Worm (Caenorhabditis elegans) whole organism, late embryonic: ENCODE measurements around the gene K03H1.12.

Experiments used
- F13H6.1 ChIP-seq: sonication (generic microtip); optimal IDR thresholded peaks from 2 replicates; lab custom pipeline; 2016; ENCODE audit warnings: missing genetic modification characterization, missing compliant biosample characterization
- K09A11.1 ChIP-seq: sonication (generic microtip); optimal IDR thresholded peaks from 2 replicates; lab custom pipeline; 2017; ENCODE audit warnings: antibody characterized with exemption, mild to moderate bottlenecking, missing genetic modification characterization, missing compliant biosample characterization; ENCODE audit not compliant: insufficient read depth
- ceh-18 ChIP-seq: sonication (generic microtip); optimal IDR thresholded peaks from 2 replicates; lab custom pipeline; 2016; ENCODE audit warnings: missing genetic modification characterization, missing compliant biosample characterization
- ceh-19 ChIP-seq: fragments of 200-800 bp; sonication (Bioruptor generic); optimal IDR thresholded peaks from 2 replicates; lab custom pipeline; 2018; ENCODE audit warnings: mild to moderate bottlenecking, missing genetic modification characterization, missing compliant biosample characterization
- ceh-2 ChIP-seq: sonication (generic microtip); optimal IDR thresholded peaks from 2 replicates; lab custom pipeline; 2016; ENCODE audit warnings: missing genotype, missing genetic modification characterization, missing compliant biosample characterization
- ceh-24 ChIP-seq: sonication (generic microtip); optimal IDR thresholded peaks from 2 replicates; lab custom pipeline; 2016; ENCODE audit warnings: mild to moderate bottlenecking, missing genetic modification characterization, missing compliant biosample characterization
- ceh-30 ChIP-seq: fragments of 150-350 bp; optimal IDR thresholded peaks from 2 replicates; lab custom pipeline; 2014; ENCODE audit warnings: missing biosample characterization, missing genetic modification characterization
- ceh-6 ChIP-seq: fragments of 200-800 bp; sonication (Bioruptor generic); optimal IDR thresholded peaks from 2 replicates; lab custom pipeline; 2018; ENCODE audit warnings: mild to moderate bottlenecking, missing genetic modification characterization, missing compliant biosample characterization
- ceh-9 ChIP-seq: sonication (generic microtip); optimal IDR thresholded peaks from 2 replicates; lab custom pipeline; 2016; ENCODE audit warnings: mild to moderate bottlenecking, missing genetic modification characterization, inconsistent platforms, missing compliant biosample characterization
- dmd-4 ChIP-seq: sonication (generic microtip); optimal IDR thresholded peaks from 2 replicates; lab custom pipeline; 2016; ENCODE audit warnings: borderline replicate concordance, missing genetic modification characterization, missing compliant biosample characterization
- elt-2 ChIP-seq: sonication (generic microtip); optimal IDR thresholded peaks from 2 replicates; lab custom pipeline; 2016; ENCODE audit warnings: missing genetic modification reagents, missing genetic modification characterization, missing compliant biosample characterization
- elt-4 ChIP-seq: sonication (generic microtip); optimal IDR thresholded peaks from 2 replicates; lab custom pipeline; 2016; ENCODE audit warnings: missing genetic modification characterization, missing compliant biosample characterization
- ets-4 ChIP-seq: sonication (generic microtip); optimal IDR thresholded peaks from 2 replicates; lab custom pipeline; 2016; ENCODE audit warnings: missing genetic modification characterization, missing compliant biosample characterization
- eyg-1 ChIP-seq: sonication (generic microtip); optimal IDR thresholded peaks from 2 replicates; lab custom pipeline; 2016; ENCODE audit warnings: missing genotype, missing genetic modification characterization, missing compliant biosample characterization
- gmeb-2 ChIP-seq: sonication (generic microtip); optimal IDR thresholded peaks from 2 replicates; lab custom pipeline; 2016; ENCODE audit warnings: missing genetic modification characterization, inconsistent platforms, missing compliant biosample characterization
- hlh-15 ChIP-seq: sonication (generic microtip); optimal IDR thresholded peaks from 2 replicates; lab custom pipeline; 2016; ENCODE audit warnings: missing genetic modification characterization, missing compliant biosample characterization
- hlh-6 ChIP-seq: sonication (generic microtip); optimal IDR thresholded peaks from 2 replicates; lab custom pipeline; 2016; ENCODE audit warnings: missing genotype, missing genetic modification characterization, missing compliant biosample characterization
- hlh-8 ChIP-seq: sonication (generic microtip); optimal IDR thresholded peaks from 2 replicates; lab custom pipeline; 2016; ENCODE audit warnings: missing genotype, missing genetic modification characterization, missing compliant biosample characterization
- mec-3 ChIP-seq: sonication (generic microtip); optimal IDR thresholded peaks from 2 replicates; lab custom pipeline; 2016; ENCODE audit warnings: borderline replicate concordance, missing genetic modification characterization, missing compliant biosample characterization
- nhr-232 ChIP-seq: sonication (generic microtip); optimal IDR thresholded peaks from 2 replicates; lab custom pipeline; 2016; ENCODE audit warnings: missing genetic modification characterization, missing compliant biosample characterization
- pag-3 ChIP-seq: sonication (generic microtip); optimal IDR thresholded peaks from 2 replicates; lab custom pipeline; 2016; ENCODE audit warnings: missing compliant biosample characterization, missing genetic modification characterization, borderline replicate concordance
- pat-9 ChIP-seq: fragments of 200-800 bp; sonication (Bioruptor generic); optimal IDR thresholded peaks from 2 replicates; lab custom pipeline; 2018; ENCODE audit warnings: mild to moderate bottlenecking, missing genetic modification characterization, moderate library complexity, missing compliant biosample characterization
- pha-4 ChIP-seq: fragments of 150-350 bp; optimal IDR thresholded peaks from 2 replicates; lab custom pipeline; 2018; ENCODE audit warnings: missing biosample characterization, missing genetic modification reagents, missing genetic modification characterization
- pqm-1 ChIP-seq: sonication (generic microtip); optimal IDR thresholded peaks from 2 replicates; lab custom pipeline; 2016; ENCODE audit warnings: missing genetic modification characterization, missing compliant biosample characterization
- rnt-1 ChIP-seq: sonication (generic microtip); optimal IDR thresholded peaks from 2 replicates; lab custom pipeline; 2016; ENCODE audit warnings: missing genetic modification characterization, missing compliant biosample characterization
- sdc-2 ChIP-seq: sonication (generic microtip); optimal IDR thresholded peaks from 2 replicates; lab custom pipeline; 2016; ENCODE audit warnings: missing genotype, missing genetic modification characterization, missing compliant biosample characterization
- sox-4 ChIP-seq: sonication (generic microtip); optimal IDR thresholded peaks from 2 replicates; lab custom pipeline; 2017; ENCODE audit warnings: mild to moderate bottlenecking, missing genetic modification characterization, inconsistent platforms, missing compliant biosample characterization
- ttx-3 ChIP-seq: sonication (generic microtip); optimal IDR thresholded peaks from 2 replicates; lab custom pipeline; 2016; ENCODE audit warnings: missing genetic modification reagents, missing genetic modification characterization, missing compliant biosample characterization
- unc-3 ChIP-seq, 2 experiments: fragments of 200-800 bp in 1 of 2; sonication (Bioruptor generic) in 1 of 2; sonication (generic microtip) in 1 of 2; conservative IDR thresholded peaks in 1 of 2; optimal IDR thresholded peaks in 1 of 2; 2 replicates each; pipeline versions ENCODE4 v1.3.6 to Lab custom; 2016 to 2022; ENCODE audit warnings: missing compliant biosample characterization in 2 of 2, missing genetic modification characterization in 2 of 2, missing genetic modification reagents in 1 of 2
- unc-86 ChIP-seq: sonication (generic microtip); optimal IDR thresholded peaks from 2 replicates; lab custom pipeline; 2016; ENCODE audit warnings: missing genetic modification characterization, missing compliant biosample characterization
- zip-5 ChIP-seq: sonication (generic microtip); optimal IDR thresholded peaks from 2 replicates; lab custom pipeline; 2016; ENCODE audit warnings: missing genetic modification characterization, missing compliant biosample characterization
- ztf-16 ChIP-seq: sonication (generic microtip); optimal IDR thresholded peaks from 2 replicates; lab custom pipeline; 2017; ENCODE audit warnings: missing genetic modification characterization, missing compliant biosample characterization

Gene K03H1.12

ce11 chrIII:9926650-9927049, 14.8 kb upstream of the K03H1.12 start, which contains the start of gene ttr-3:
ttr-3 (minus strand) TSS chrIII:9926750.
- TF ChIP-seq ztf-16 (tag; lab: Kevin White, UChicago) = no peak
- no peak for TF ChIP-seq sox-4
- no peak for TF ChIP-seq eyg-1 (tag; lab: Kevin White, UChicago)
- no peak for TF ChIP-seq ceh-19 (GFP tag; lab: Kevin White, UChicago)
- TF ChIP-seq unc-3 (GFP tag; conservative IDR thresholded peaks at IDR 0.05; lab: Robert Waterston, UW) = no peak
- TF ChIP-seq unc-3 (tag; optimal IDR thresholded peaks at IDR 0.05; lab: Kevin White, UChicago) = no peak
- no peak for TF ChIP-seq pag-3 (tag; lab: Kevin White, UChicago)
- no peak for TF ChIP-seq ceh-30 (tag; lab: Kevin White, UChicago)

- TF ChIP-seq dmd-4 (tag; lab: Kevin White, UChicago) (no peak), unc-86 (tag; lab: Kevin White, UChicago) (no peak), ets-4 (tag; lab: Kevin White, UChicago) (no peak), gmeb-2 (no peak), pqm-1 (tag; lab: Kevin White, UChicago) (no peak), unc-3 (GFP tag; conservative IDR thresholded peaks at IDR 0.05; lab: Robert Waterston, UW) (no peak), unc-3 (tag; optimal IDR thresholded peaks at IDR 0.05; lab: Kevin White, UChicago) (no peak), ceh-30 (tag; lab: Kevin White, UChicago) (no peak), nhr-232 (no peak), hlh-8 (tag; lab: Kevin White, UChicago) (no peak)
These were observed 14.0 kb upstream of the K03H1.12 start, which contains the start of gene ttr-2 for ce11 chrIII:9927378-9927777. ttr-2 (plus strand) TSS chrIII:9927769.

ce11 chrIII:9928777-9929176, 12.6 kb upstream of the K03H1.12 start, which contains the start of gene ttr-1:
ttr-1 (plus strand) TSS chrIII:9929077.
- no peak for TF ChIP-seq zip-5 (tag; lab: Kevin White, UChicago)
- no peak for TF ChIP-seq pat-9 (tag; lab: Kevin White, UChicago)
- TF ChIP-seq F13H6.1 (tag; lab: Kevin White, UChicago) = no peak
- no peak for TF ChIP-seq ceh-24 (tag; lab: Kevin White, UChicago)

- TF ChIP-seq rnt-1 = no peak
- TF ChIP-seq ztf-16 (tag; lab: Kevin White, UChicago) = no peak
- no peak for TF ChIP-seq ceh-18 (tag; lab: Kevin White, UChicago)
- no peak for TF ChIP-seq elt-2 (tag; lab: Kevin White, UChicago)
- no peak for TF ChIP-seq ceh-2 (tag; lab: Kevin White, UChicago)
- no peak for TF ChIP-seq elt-4 (tag; lab: Kevin White, UChicago)
- no peak for TF ChIP-seq hlh-15 (tag; lab: Kevin White, UChicago)
- TF ChIP-seq pha-4 (tag; lab: Kevin White, UChicago) = no peak
- no peak for TF ChIP-seq ceh-19 (GFP tag; lab: Kevin White, UChicago)
- TF ChIP-seq mec-3 (tag; lab: Kevin White, UChicago) = no peak
- no peak for TF ChIP-seq sdc-2
- no peak for TF ChIP-seq ceh-6
These were observed 11.9 kb upstream of the K03H1.12 start for ce11 chrIII:9929525-9929924.

ce11 chrIII:9930406-9930805, 11.0 kb upstream of the K03H1.12 start:
- peak; percentile 86 for TF ChIP-seq elt-2 (tag; lab: Kevin White, UChicago)
- no peak for TF ChIP-seq unc-3 (GFP tag; conservative IDR thresholded peaks at IDR 0.05; lab: Robert Waterston, UW)
- TF ChIP-seq unc-3 (tag; optimal IDR thresholded peaks at IDR 0.05; lab: Kevin White, UChicago) = no peak
- peak; percentile 65 for TF ChIP-seq pqm-1 (tag; lab: Kevin White, UChicago)

ce11 chrIII:9932091-9932490, 9.3 kb upstream of the K03H1.12 start, which contains the start of gene dec-7:
dec-7 (plus strand) TSS chrIII:9932398.
- TF ChIP-seq eyg-1 (tag; lab: Kevin White, UChicago) = no peak
- no peak for TF ChIP-seq pha-4 (tag; lab: Kevin White, UChicago)
- TF ChIP-seq ceh-9 = no peak
- TF ChIP-seq elt-2 (tag; lab: Kevin White, UChicago) = no peak
- TF ChIP-seq zip-5 (tag; lab: Kevin White, UChicago) = no peak
- TF ChIP-seq hlh-6 (tag; lab: Kevin White, UChicago) = no peak
- TF ChIP-seq K09A11.1 (tag; lab: Kevin White, UChicago) = no peak
- no peak for TF ChIP-seq ttx-3 (tag; lab: Kevin White, UChicago)
